Fruit fly (Drosophila melanogaster): ENCODE measurements around the gene JIL-1.

Gene JIL-1

DNA sequence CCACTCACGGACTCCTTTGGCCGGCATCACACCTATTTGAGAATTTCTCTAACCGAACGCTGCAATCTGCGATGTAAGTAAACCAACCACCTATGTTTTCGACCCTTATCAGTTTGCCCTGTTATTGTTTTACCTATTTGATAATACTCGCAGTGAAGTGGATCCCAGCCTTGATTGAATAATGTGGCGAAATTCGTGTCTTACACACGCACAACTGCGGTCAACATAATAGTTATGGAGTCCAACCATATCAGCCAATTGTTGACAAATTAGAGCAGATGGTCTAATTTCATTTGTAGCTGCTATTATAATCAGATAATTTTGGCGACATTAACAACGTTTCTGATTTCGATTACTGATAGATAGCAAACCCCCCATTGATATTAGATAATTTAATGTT lies 21.9 kb downstream of the JIL-1 start:
- TF ChIP-seq CG14711 (tag; optimal IDR thresholded peaks at IDR 0.05) (no peak), kay (GFP tag; ENCODE audit: borderline replicate concordance) (no peak), toe (GFP tag; optimal IDR thresholded peaks at IDR 0.05) (no peak), tj (GFP tag; optimal IDR thresholded peaks at IDR 0.05) (no peak), CG11617 (GFP tag; optimal IDR thresholded peaks at IDR 0.05) (no peak), pad (GFP tag; optimal IDR thresholded peaks at IDR 0.05) (no peak), Hr96 (GFP tag; optimal IDR thresholded peaks at IDR 0.05) (no peak), CG12768 (GFP tag; optimal IDR thresholded peaks at IDR 0.05) (no peak), ovo (GFP tag; optimal IDR thresholded peaks at IDR 0.05) (no peak), CG7101 (tag; optimal IDR thresholded peaks at IDR 0.05) (no peak)

DNA sequence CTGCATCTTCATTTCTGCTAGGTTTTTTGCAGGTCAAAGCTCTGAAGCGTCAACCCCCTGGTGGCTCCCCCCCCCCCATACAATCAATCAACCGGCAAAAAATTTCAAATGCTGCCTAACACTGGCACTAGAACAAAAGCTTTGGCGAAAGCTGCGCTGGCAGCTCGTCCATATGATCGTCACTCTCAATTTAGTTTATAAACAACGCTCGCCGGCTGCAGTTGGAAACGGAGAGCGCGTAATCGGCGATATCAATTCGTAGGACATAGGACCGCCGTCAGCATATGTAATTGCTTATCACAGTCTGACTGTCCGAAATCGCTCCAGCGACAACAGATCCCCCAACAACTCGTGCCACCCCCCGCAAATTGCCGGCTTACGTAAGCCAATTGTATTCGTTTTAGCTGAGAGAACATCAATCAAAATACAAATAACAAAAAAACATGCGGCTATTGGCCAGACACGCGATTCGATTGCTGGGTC lies 22.6 kb downstream of the JIL-1 start, which contains the start of gene Mocs1:
Mocs1 (plus strand) TSS at position 155 of the 483 bp plus-strand sequence.
- TF ChIP-seq CG11617 (GFP tag; optimal IDR thresholded peaks at IDR 0.05), result peak; percentile 36
- TF ChIP-seq Hr96 (GFP tag; optimal IDR thresholded peaks at IDR 0.05), result no peak
- TF ChIP-seq toe (GFP tag; optimal IDR thresholded peaks at IDR 0.05), result no peak
- peak; percentile 22 for TF ChIP-seq CG33017 (tag; optimal IDR thresholded peaks at IDR 0.05)
- TF ChIP-seq ovo (GFP tag; optimal IDR thresholded peaks at IDR 0.05), result peak; percentile 56
- peak; percentile 63 for TF ChIP-seq CG7101 (tag; optimal IDR thresholded peaks at IDR 0.05)
- TF ChIP-seq bab1 (GFP tag; optimal IDR thresholded peaks at IDR 0.05), result peak; percentile 13
- TF ChIP-seq Mnt (GFP tag; optimal IDR thresholded peaks at IDR 0.05), result peak; percentile 89
- TF ChIP-seq CG5204 (GFP tag; optimal IDR thresholded peaks at IDR 0.05), result no peak
- TF ChIP-seq pad (GFP tag; optimal IDR thresholded peaks at IDR 0.05), result peak; percentile 46
- TF ChIP-seq CG7045 (GFP tag; optimal IDR thresholded peaks at IDR 0.05), result peak; percentile 23
- peak; percentile 98 for TF ChIP-seq tj (GFP tag; optimal IDR thresholded peaks at IDR 0.05)
- TF ChIP-seq CG14711 (tag; optimal IDR thresholded peaks at IDR 0.05), result peak; percentile 43
- TF ChIP-seq cic (GFP tag; optimal IDR thresholded peaks at IDR 0.05), result peak; percentile 79
- peak; percentile 70 for TF ChIP-seq CG12768 (GFP tag; optimal IDR thresholded peaks at IDR 0.05)
- TF ChIP-seq Crg-1 (GFP tag; optimal IDR thresholded peaks at IDR 0.05), result peak; percentile 48

DNA sequence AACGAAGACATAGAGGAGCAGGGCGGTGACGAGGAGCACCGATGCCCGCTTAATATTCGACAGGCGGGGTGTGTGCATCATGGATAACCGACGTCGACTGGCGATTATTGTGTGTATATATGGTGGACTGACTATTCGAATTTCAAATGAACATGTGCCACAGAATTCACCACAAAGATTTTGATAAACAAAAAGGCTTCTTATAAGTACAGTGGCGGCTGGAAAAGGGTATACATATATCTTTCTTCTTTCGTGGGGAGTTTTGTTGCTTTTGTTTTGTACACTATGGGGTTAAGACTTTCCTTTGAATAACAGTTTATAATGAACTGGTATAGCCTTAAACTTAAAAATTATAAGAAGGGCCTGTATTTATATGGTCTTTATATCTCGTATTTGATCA lies 23.2 kb downstream of the JIL-1 start, which contains the start of gene CG6310:
CG6310 (minus strand) TSS at position 101 of the 400 bp plus-strand sequence.
- no peak for TF ChIP-seq tj (GFP tag; optimal IDR thresholded peaks at IDR 0.05)
- peak; percentile 29 for TF ChIP-seq Mnt (GFP tag; optimal IDR thresholded peaks at IDR 0.05)

DNA sequence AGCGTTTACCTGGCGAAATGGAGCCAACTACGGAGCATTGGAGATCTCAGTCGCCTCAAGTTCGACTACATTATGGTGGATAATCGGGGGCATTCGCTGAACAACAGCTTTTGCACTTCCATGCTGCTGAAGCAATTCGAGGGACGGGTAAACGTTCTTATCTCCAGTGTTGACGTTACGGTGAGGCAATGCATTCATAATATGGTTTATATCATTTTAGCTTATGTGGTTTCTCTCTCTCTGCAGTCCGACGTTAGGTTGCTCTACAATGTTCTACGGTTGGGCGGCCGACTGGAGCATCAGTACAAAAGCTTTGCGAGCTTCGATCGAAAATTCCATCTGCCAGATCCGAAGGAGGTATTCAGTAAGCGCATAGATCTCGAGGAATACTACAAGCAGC lies 27.1 kb downstream of the JIL-1 start:
- no peak for TF ChIP-seq Clk (GFP tag; optimal IDR thresholded peaks at IDR 0.05)
- no peak for TF ChIP-seq ovo (GFP tag; optimal IDR thresholded peaks at IDR 0.05)
- no peak for TF ChIP-seq tj (GFP tag; optimal IDR thresholded peaks at IDR 0.05)
- peak; percentile 18 for TF ChIP-seq cic (GFP tag; optimal IDR thresholded peaks at IDR 0.05)
- no peak for TF ChIP-seq kay (GFP tag; ENCODE audit: borderline replicate concordance)

DNA sequence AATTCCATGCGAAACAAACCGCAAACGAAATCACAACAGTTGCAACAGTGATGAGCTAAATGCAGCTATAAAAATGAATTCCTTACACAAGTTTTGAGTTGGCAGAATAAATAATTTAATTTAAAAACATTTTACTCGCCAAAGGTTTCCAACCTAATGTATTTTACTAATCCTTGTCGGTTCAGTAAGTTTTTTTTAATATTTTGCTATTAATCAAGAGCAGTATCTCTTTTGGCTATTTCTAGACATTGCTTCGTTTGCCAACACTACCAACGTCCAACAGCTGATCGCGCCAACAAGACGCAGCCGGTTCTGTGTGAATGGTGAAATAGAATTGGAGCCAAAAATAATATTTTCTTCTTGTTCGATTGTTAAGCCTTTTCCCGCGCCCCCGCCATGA lies 28.3 kb downstream of the JIL-1 start, which contains the start of the genes CG32075, CG45101 and SuUR:
CG32075 (minus strand) TSS at position 253 of the 400 bp plus-strand sequence.
CG45101 (plus strand) TSS at position 303 of the 400 bp plus-strand sequence.
SuUR (plus strand) TSS at position 303 of the 400 bp plus-strand sequence.
- TF ChIP-seq pad (GFP tag; optimal IDR thresholded peaks at IDR 0.05) (peak; percentile 80), Clk (GFP tag; optimal IDR thresholded peaks at IDR 0.05) (peak; percentile 82), CG33017 (tag; optimal IDR thresholded peaks at IDR 0.05) (peak; percentile 70), CG5204 (GFP tag; optimal IDR thresholded peaks at IDR 0.05) (no peak), CG12768 (GFP tag; optimal IDR thresholded peaks at IDR 0.05) (peak; percentile 85), cic (GFP tag; optimal IDR thresholded peaks at IDR 0.05) (no peak), tj (GFP tag; optimal IDR thresholded peaks at IDR 0.05) (peak; percentile 71), toe (GFP tag; optimal IDR thresholded peaks at IDR 0.05) (peak; percentile 91), CG14711 (tag; optimal IDR thresholded peaks at IDR 0.05) (peak; percentile 76), CG11617 (GFP tag; optimal IDR thresholded peaks at IDR 0.05) (peak; percentile 85), Mnt (GFP tag; optimal IDR thresholded peaks at IDR 0.05) (peak; percentile 89), kay (GFP tag; ENCODE audit: borderline replicate concordance) (no peak), bab1 (GFP tag; optimal IDR thresholded peaks at IDR 0.05) (peak; percentile 90), Crg-1 (GFP tag; optimal IDR thresholded peaks at IDR 0.05) (peak; percentile 92), CG7101 (tag; optimal IDR thresholded peaks at IDR 0.05) (peak; percentile 87), CG1620 (GFP tag; optimal IDR thresholded peaks at IDR 0.05) (peak; percentile 96), Hr96 (GFP tag; optimal IDR thresholded peaks at IDR 0.05) (no peak), CG7045 (GFP tag; optimal IDR thresholded peaks at IDR 0.05) (peak; percentile 71), cnc (optimal IDR thresholded peaks at IDR 0.05) (no peak), ovo (GFP tag; optimal IDR thresholded peaks at IDR 0.05) (peak; percentile 59)

DNA sequence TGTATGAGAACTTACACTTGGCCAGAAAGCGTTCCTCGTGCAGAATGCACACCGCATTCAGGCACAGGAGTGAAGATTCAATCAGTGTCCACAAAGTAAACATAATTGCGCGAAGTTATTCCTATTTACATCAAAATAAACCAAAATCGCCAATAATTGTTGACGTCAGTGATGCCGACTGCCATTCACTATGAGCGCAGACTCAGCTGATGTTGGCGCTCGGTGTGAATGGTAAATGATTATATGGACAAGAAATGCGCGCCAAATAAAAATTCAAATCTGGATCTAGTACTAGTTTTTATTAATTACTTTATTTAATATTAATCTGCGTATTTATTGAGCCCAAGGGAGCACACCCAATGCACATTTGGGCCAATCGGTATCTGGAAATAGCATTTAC lies 30.6 kb downstream of the JIL-1 start, which contains the start of gene CG32069:
CG32069 (minus strand) TSS at position 174 of the 400 bp plus-strand sequence.
- TF ChIP-seq Mnt (GFP tag; optimal IDR thresholded peaks at IDR 0.05) (peak; percentile 1), bab1 (GFP tag; optimal IDR thresholded peaks at IDR 0.05) (peak; percentile 19), Clk (GFP tag; optimal IDR thresholded peaks at IDR 0.05) (no peak), CG5204 (GFP tag; optimal IDR thresholded peaks at IDR 0.05) (no peak), CG7101 (tag; optimal IDR thresholded peaks at IDR 0.05) (no peak), kay (GFP tag; ENCODE audit: borderline replicate concordance) (no peak), cnc (optimal IDR thresholded peaks at IDR 0.05) (no peak), tj (GFP tag; optimal IDR thresholded peaks at IDR 0.05) (peak; percentile 11), CG33017 (tag; optimal IDR thresholded peaks at IDR 0.05) (no peak), Hr96 (GFP tag; optimal IDR thresholded peaks at IDR 0.05) (no peak), CG12768 (GFP tag; optimal IDR thresholded peaks at IDR 0.05) (no peak), toe (GFP tag; optimal IDR thresholded peaks at IDR 0.05) (no peak)

All from whole organism, adult.